Worm (Caenorhabditis elegans): ENCODE results near the gene C46F11.4.

DNA sequence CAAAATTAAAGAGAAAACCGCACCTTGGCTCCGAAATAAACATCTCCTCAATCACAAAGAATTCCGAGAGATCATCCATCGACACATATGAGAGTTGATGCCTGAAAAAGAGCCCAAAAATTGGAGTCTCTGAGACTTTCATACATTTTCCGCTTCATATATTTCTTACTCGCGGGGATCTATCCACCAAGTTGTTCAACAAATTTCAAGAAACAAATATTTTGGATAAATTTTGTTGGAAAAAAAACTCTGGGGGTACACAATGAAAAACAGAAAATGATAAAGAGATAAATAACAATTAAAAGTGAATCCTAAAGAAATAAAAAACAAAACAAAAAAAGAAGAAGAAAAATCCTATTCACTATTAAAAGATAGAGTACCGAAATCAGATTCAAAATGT lies 37.1 kb downstream of the C46F11.4 start, which contains the start of gene sel-8:
- TF ChIP-seq fkh-10 (GFP tag; optimal IDR thresholded peaks at IDR 0.05) (no peak), hlh-30 (tag; optimal IDR thresholded peaks at IDR 0.05; ENCODE audit: insufficient read depth) (no peak), dmd-8 (GFP tag; IDR thresholded peaks at IDR 0.05) (no peak), unc-62 (GFP tag; optimal IDR thresholded peaks at IDR 0.05 in 1 of 2) (no peak), unc-62 (tag; optimal IDR thresholded peaks at IDR 0.05) (no peak), ceh-82 (tag; optimal IDR thresholded peaks at IDR 0.05) (no peak), cey-2 (tag; optimal IDR thresholded peaks at IDR 0.05; ENCODE audit: borderline replicate concordance, insufficient read depth) (no peak), ZK546.5 (tag; optimal IDR thresholded peaks at IDR 0.05) (no peak), R02D3.7 (tag; optimal IDR thresholded peaks at IDR 0.05) (no peak)
